Fruit fly (Drosophila melanogaster) whole organism, embryonic: ENCODE measurements around the gene PhKgamma.

Experiments
- Adf1 ChIP-seq: fragments of 200-800 bp; sonication (Bioruptor generic); IDR thresholded peaks from 2 replicates; pipeline ENCODE4 v1.3.6; 2022; ENCODE audit warnings: missing biosample characterization, missing genetic modification characterization
- CG10462 ChIP-seq: fragments of 200-800 bp; sonication (Bioruptor generic); optimal IDR thresholded peaks from 2 replicates; lab custom pipeline; 2016; ENCODE audit warnings: missing biosample characterization, missing genetic modification characterization
- CG10979 ChIP-seq: fragments of 200-800 bp; sonication (Bioruptor generic); optimal IDR thresholded peaks from 2 replicates; lab custom pipeline; 2018; ENCODE audit warnings: missing biosample characterization, mild to moderate bottlenecking, missing genetic modification characterization, moderate library complexity
- CG14441 ChIP-seq: fragments of 200-800 bp; sonication (Bioruptor generic); IDR thresholded peaks from 2 replicates; pipeline ENCODE4 v1.3.6; 2022; ENCODE audit warnings: missing biosample characterization, missing genetic modification characterization
- CG14965 ChIP-seq: fragments of 200-800 bp; sonication (Bioruptor generic); optimal IDR thresholded peaks from 2 replicates; lab custom pipeline; 2016; ENCODE audit warnings: missing biosample characterization, missing genetic modification characterization, borderline replicate concordance
- CG15011 ChIP-seq: fragments of 200-800 bp; sonication (Bioruptor generic); optimal IDR thresholded peaks from 3 replicates; lab custom pipeline; 2018; ENCODE audit warnings: missing biosample characterization, mild to moderate bottlenecking, missing genetic modification characterization
- CG15073 ChIP-seq: fragments of 200-800 bp; sonication (Bioruptor generic); optimal IDR thresholded peaks from 2 replicates; lab custom pipeline; 2016; ENCODE audit warnings: missing biosample characterization, missing genetic modification characterization
- CG16779 ChIP-seq: fragments of 200-800 bp; sonication (Bioruptor generic); IDR thresholded peaks from 2 replicates; pipeline ENCODE4 v1.3.6; 2022; ENCODE audit warnings: missing biosample characterization, missing genetic modification characterization
- CG16863 ChIP-seq: fragments of 200-800 bp; sonication (Bioruptor generic); optimal IDR thresholded peaks from 3 replicates; lab custom pipeline; 2016; ENCODE audit warnings: missing biosample characterization, missing genetic modification characterization
- CG17186 ChIP-seq: fragments of 200-800 bp; sonication (Bioruptor generic); optimal IDR thresholded peaks from 3 replicates; lab custom pipeline; 2017; ENCODE audit warnings: missing biosample characterization, missing genetic modification reagents, missing genetic modification characterization
- CG17802 ChIP-seq: fragments of 200-800 bp; sonication (Bioruptor generic); optimal IDR thresholded peaks from 2 replicates; lab custom pipeline; 2018; ENCODE audit warnings: missing biosample characterization, mild to moderate bottlenecking, missing genetic modification characterization, moderate library complexity
- CG1832 ChIP-seq: fragments of 200-800 bp; sonication (Bioruptor generic); optimal IDR thresholded peaks from 2 replicates; lab custom pipeline; 2017; ENCODE audit warnings: missing biosample characterization, mild to moderate bottlenecking, missing genetic modification characterization, inconsistent platforms
- CG2120 ChIP-seq: fragments of 200-800 bp; sonication (Bioruptor generic); optimal IDR thresholded peaks from 3 replicates; lab custom pipeline; 2016; ENCODE audit warnings: missing biosample characterization, missing genetic modification characterization
- CG2889 ChIP-seq: fragments of 200-800 bp; sonication (Bioruptor generic); IDR thresholded peaks from 3 replicates; pipeline ENCODE4 v1.3.6; 2022; ENCODE audit warnings: missing biosample characterization, missing genetic modification characterization
- CG43689 ChIP-seq: fragments of 200-800 bp; sonication (Bioruptor generic); IDR thresholded peaks from 2 replicates; pipeline ENCODE4 v1.3.6; 2022; ENCODE audit warnings: missing biosample characterization, missing genetic modification characterization
- CG5180 ChIP-seq: fragments of 200-800 bp; sonication (Bioruptor generic); optimal IDR thresholded peaks from 3 replicates; lab custom pipeline; 2017; ENCODE audit warnings: missing biosample characterization, missing genetic modification characterization, mild to moderate bottlenecking, moderate library complexity, missing genetic modification reagents
- CG5953 ChIP-seq: fragments of 200-800 bp; sonication (Bioruptor generic); IDR thresholded peaks from 2 replicates; pipeline ENCODE4 v1.3.6; 2022; ENCODE audit warnings: missing biosample characterization, missing genetic modification characterization
- CG6654 ChIP-seq: fragments of 200-800 bp; sonication (Bioruptor generic); optimal IDR thresholded peaks from 2 replicates; lab custom pipeline; 2017; ENCODE audit warnings: missing biosample characterization, mild to moderate bottlenecking, missing genetic modification characterization
- CG6683 ChIP-seq: fragments of 200-800 bp; sonication (Bioruptor generic); optimal IDR thresholded peaks from 2 replicates; lab custom pipeline; 2017; ENCODE audit warnings: missing biosample characterization, mild to moderate bottlenecking, missing genetic modification characterization, missing genetic modification reagents
- CG7357 ChIP-seq: fragments of 200-800 bp; sonication (Bioruptor generic); IDR thresholded peaks from 3 replicates; pipeline ENCODE4 v1.3.6; 2022; ENCODE audit warnings: missing biosample characterization, missing genetic modification characterization
- CG8944 ChIP-seq: fragments of 200-800 bp; sonication (Bioruptor generic); optimal IDR thresholded peaks from 3 replicates; lab custom pipeline; 2016; ENCODE audit warnings: missing biosample characterization, missing genetic modification characterization
- D19A ChIP-seq: fragments of 200-800 bp; optimal IDR thresholded peaks from 3 replicates; lab custom pipeline; 2019; ENCODE audit warnings: missing biosample characterization, mild to moderate bottlenecking, missing genetic modification characterization, moderate library complexity
- D19B ChIP-seq: fragments of 200-800 bp; sonication (Bioruptor generic); optimal IDR thresholded peaks from 2 replicates; lab custom pipeline; 2017; ENCODE audit warnings: missing biosample characterization, mild to moderate bottlenecking, missing genetic modification characterization
- E2f1 ChIP-seq: fragments of 200-800 bp; sonication (Bioruptor generic); IDR thresholded peaks from 2 replicates; pipeline ENCODE4 v1.3.6; 2022; ENCODE audit warnings: missing biosample characterization, missing genetic modification characterization
- Ets97D ChIP-seq: fragments of 200-800 bp; sonication (Bioruptor generic); optimal IDR thresholded peaks from 3 replicates; lab custom pipeline; 2016; ENCODE audit warnings: missing biosample characterization, missing genetic modification characterization
- HHEX ChIP-seq: fragments of 200-800 bp; sonication (Bioruptor generic); optimal IDR thresholded peaks from 3 replicates; lab custom pipeline; 2017; ENCODE audit warnings: missing biosample characterization, mild to moderate bottlenecking, missing genetic modification characterization, missing genetic modification reagents
- HLH4C ChIP-seq: fragments of 200-800 bp; sonication (Bioruptor generic); IDR thresholded peaks from 3 replicates; pipeline ENCODE4 v1.3.6; 2022; ENCODE audit warnings: missing biosample characterization, missing genetic modification characterization; ENCODE audit not compliant: partially characterized antibody
- HmgZ ChIP-seq: fragments of 200-800 bp; sonication (Bioruptor generic); optimal IDR thresholded peaks from 2 replicates; lab custom pipeline; 2018; ENCODE audit warnings: missing biosample characterization, mild to moderate bottlenecking, missing genetic modification characterization
- Hr51 ChIP-seq, 2 experiments: fragments of 200-800 bp; sonication (Bioruptor generic); optimal IDR thresholded peaks; 2 replicates in 1 of 2; 3 replicates in 1 of 2; lab custom pipeline; 2016 to 2018; ENCODE audit warnings: missing biosample characterization in 2 of 2, missing genetic modification characterization in 2 of 2, mild to moderate bottlenecking in 1 of 2, moderate library complexity in 1 of 2
- Myb ChIP-seq: fragments of 200-800 bp; sonication (Bioruptor generic); optimal IDR thresholded peaks from 2 replicates; lab custom pipeline; 2016; ENCODE audit warnings: missing biosample characterization, missing genetic modification characterization
- Ssrp ChIP-seq: fragments of 200-800 bp; sonication (Bioruptor generic); optimal IDR thresholded peaks from 2 replicates; lab custom pipeline; 2018; ENCODE audit warnings: missing biosample characterization, mild to moderate bottlenecking, missing genetic modification characterization, moderate library complexity
- Trl ChIP-seq, 3 experiments: fragments of >200 bp in 2 of 3; fragments of 200-800 bp in 1 of 3; sonication (Bioruptor generic) in 1 of 3; optimal IDR thresholded peaks; 2 replicates in 1 of 3; 3 replicates in 2 of 3; lab custom pipeline; 2016 to 2017; ENCODE audit warnings: missing biosample characterization in 1 of 3, missing genetic modification characterization in 1 of 3
- ab ChIP-seq: fragments of 200-800 bp; sonication (Bioruptor generic); optimal IDR thresholded peaks from 2 replicates; lab custom pipeline; 2016; ENCODE audit warnings: missing biosample characterization, missing genetic modification characterization
- ap ChIP-seq: fragments of 200-800 bp; sonication (Bioruptor generic); IDR thresholded peaks from 2 replicates; pipeline ENCODE4 v1.3.6; 2022; ENCODE audit warnings: missing biosample characterization, missing genetic modification characterization
- crp ChIP-seq, 2 experiments: fragments of 200-800 bp; sonication (Bioruptor generic); optimal IDR thresholded peaks; 2 replicates in 1 of 2; 3 replicates in 1 of 2; lab custom pipeline; 2017; ENCODE audit warnings: missing biosample characterization in 2 of 2, missing genetic modification characterization in 2 of 2, mild to moderate bottlenecking in 1 of 2, moderate library complexity in 1 of 2
- cwo ChIP-seq: fragments of 200-800 bp; sonication (Bioruptor generic); optimal IDR thresholded peaks from 3 replicates; lab custom pipeline; 2017; ENCODE audit warnings: missing biosample characterization, missing genetic modification characterization, mild to moderate bottlenecking, moderate library complexity, missing genetic modification reagents
- en ChIP-seq: fragments of 200-800 bp; sonication (Bioruptor generic); optimal IDR thresholded peaks from 2 replicates; lab custom pipeline; 2016; ENCODE audit warnings: missing biosample characterization, missing genetic modification characterization
- grn ChIP-seq: fragments of 200-800 bp; sonication (Bioruptor generic); optimal IDR thresholded peaks from 3 replicates; lab custom pipeline; 2017; ENCODE audit warnings: missing biosample characterization, missing genetic modification characterization
- ken ChIP-seq: fragments of 200-800 bp; sonication (Bioruptor generic); IDR thresholded peaks from 3 replicates; pipeline ENCODE4 v1.3.6; 2022; ENCODE audit warnings: missing biosample characterization, missing genetic modification characterization
- lab ChIP-seq: fragments of 200-800 bp; sonication (Bioruptor generic); optimal IDR thresholded peaks from 3 replicates; lab custom pipeline; 2017; ENCODE audit warnings: missing biosample characterization, missing genetic modification characterization, mild to moderate bottlenecking, moderate library complexity, missing genetic modification reagents
- lbe ChIP-seq: fragments of 200-800 bp; sonication (Bioruptor generic); optimal IDR thresholded peaks from 2 replicates; lab custom pipeline; 2016; ENCODE audit warnings: missing biosample characterization, mild to moderate bottlenecking, missing genetic modification characterization
- pfk ChIP-seq: fragments of 200-800 bp; sonication (Bioruptor generic); optimal IDR thresholded peaks from 2 replicates; lab custom pipeline; 2018; ENCODE audit warnings: missing biosample characterization, mild to moderate bottlenecking, missing genetic modification characterization, moderate library complexity
- sim ChIP-seq: fragments of 200-800 bp; sonication (Bioruptor generic); IDR thresholded peaks from 2 replicates; pipeline ENCODE4 v1.3.6; 2022; ENCODE audit warnings: missing biosample characterization, missing genetic modification characterization
- sna ChIP-seq: fragments of 200-800 bp; sonication (Bioruptor generic); IDR thresholded peaks from 2 replicates; pipeline ENCODE4 v1.3.6; 2022; ENCODE audit warnings: missing biosample characterization, missing genetic modification characterization; ENCODE audit not compliant: partially characterized antibody
- so ChIP-seq: fragments of 200-800 bp; sonication (Bioruptor generic); IDR thresholded peaks from 3 replicates; pipeline ENCODE4 v1.3.6; 2022; ENCODE audit warnings: missing biosample characterization, missing genetic modification characterization
- tgo ChIP-seq: fragments of 200-800 bp; sonication (Bioruptor generic); IDR thresholded peaks from 3 replicates; pipeline ENCODE4 v1.3.6; 2022; ENCODE audit warnings: missing biosample characterization, missing genetic modification characterization
- vnd ChIP-seq: fragments of 200-800 bp; sonication (Bioruptor generic); IDR thresholded peaks from 3 replicates; pipeline ENCODE4 v1.3.6; 2022; ENCODE audit warnings: missing biosample characterization, missing genetic modification characterization; ENCODE audit not compliant: partially characterized antibody

PhKgamma gene

dm6 chrX:11715937-11716730 lies 21.2 kb downstream of the PhKgamma start:
- peak; percentile 67 for TF ChIP-seq en (GFP tag; lab: Kevin White, UChicago)
- TF ChIP-seq CG17802: peak; percentile 64
- TF ChIP-seq CG8944 (GFP tag; lab: Kevin White, UChicago): peak; percentile 79
- TF ChIP-seq CG15011 (GFP tag; lab: Kevin White, UChicago): peak; percentile 77
- peak; percentile 38 for TF ChIP-seq ab (GFP tag; lab: Kevin White, UChicago)
- peak; percentile 72 for TF ChIP-seq CG5180
- TF ChIP-seq Myb: peak; percentile 75
- peak; percentile 71 for TF ChIP-seq grn (GFP tag; lab: Kevin White, UChicago)
- no peak for TF ChIP-seq Ets97D (GFP tag; lab: Kevin White, UChicago)
- TF ChIP-seq sim (GFP tag; lab: Robert Waterston, UW): 0 out of 2 replicates have a peak, but pooled peaks have one; percentile 49
- TF ChIP-seq sna (GFP tag; lab: Robert Waterston, UW): peak; percentile 68; the same call in 1 of the 2 replicates
- TF ChIP-seq CG43689 (GFP tag; lab: Robert Waterston, UW): no peak
- TF ChIP-seq CG7357 (GFP tag; lab: Robert Waterston, UW): peak; percentile 80
- no peak for TF ChIP-seq crp (GFP tag; optimal IDR thresholded peaks at IDR 0.05; lab: Kevin White, UChicago)
- peak; percentile 75 for TF ChIP-seq cwo
- TF ChIP-seq CG10979 (tag; lab: Kevin White, UChicago): peak; percentile 90
- peak; percentile 76 for TF ChIP-seq tgo (GFP tag; lab: Robert Waterston, UW)
- peak in 1 of 2 experiments; percentile 7 for TF ChIP-seq Trl (optimal IDR thresholded peaks at IDR 0.05; lab: Kevin White, UChicago)
- TF ChIP-seq Trl (GFP tag; optimal IDR thresholded peaks at IDR 0.05; lab: Kevin White, UChicago): peak; percentile 66
- peak; percentile 92 for TF ChIP-seq CG2120 (GFP tag; lab: Kevin White, UChicago)
- TF ChIP-seq CG14965: peak; percentile 4
- TF ChIP-seq ken: peak; percentile 74
- TF ChIP-seq lbe (GFP tag; lab: Kevin White, UChicago): peak; percentile 82
- peak; percentile 100 for TF ChIP-seq D19A (tag; lab: Kevin White, UChicago)
- TF ChIP-seq Hr51 (GFP tag; optimal IDR thresholded peaks at IDR 0.05; lab: Kevin White, UChicago): peak; percentile 77 to 88
- peak; percentile 91 for TF ChIP-seq lab
- peak; percentile 79 for TF ChIP-seq D19B (GFP tag; lab: Kevin White, UChicago)
- peak; percentile 50 for TF ChIP-seq pfk (GFP tag; lab: Kevin White, UChicago)
- peak; percentile 67 for TF ChIP-seq ap
- TF ChIP-seq HHEX (GFP tag; lab: Kevin White, UChicago): peak; percentile 86
- peak; percentile 63 for TF ChIP-seq E2f1 (GFP tag; lab: Robert Waterston, UW)
- TF ChIP-seq HLH4C (GFP tag; lab: Robert Waterston, UW): no peak; the same call in 2 of the 3 replicates
- peak; percentile 88 for TF ChIP-seq Ssrp (tag; lab: Kevin White, UChicago)
- TF ChIP-seq so (GFP tag; lab: Robert Waterston, UW): peak; percentile 90
- TF ChIP-seq CG2889 (GFP tag; lab: Robert Waterston, UW): peak; percentile 82; the same call in 2 of the 3 replicates
- peak; percentile 85 for TF ChIP-seq CG16863 (GFP tag; lab: Kevin White, UChicago)
- peak; percentile 55; the same call in 1 of the 2 replicates for TF ChIP-seq CG5953
- peak; percentile 87 for TF ChIP-seq HmgZ
- peak; percentile 76 for TF ChIP-seq CG6683 (GFP tag; lab: Kevin White, UChicago)
- peak; percentile 23 for TF ChIP-seq CG15073 (GFP tag; lab: Kevin White, UChicago)
- peak; percentile 68 for TF ChIP-seq CG10462 (GFP tag; lab: Kevin White, UChicago)
- peak; percentile 71 for TF ChIP-seq CG14441 (GFP tag; lab: Robert Waterston, UW)
- peak; percentile 27 for TF ChIP-seq CG17186 (GFP tag; lab: Kevin White, UChicago)
- TF ChIP-seq CG1832 (GFP tag; lab: Kevin White, UChicago): no peak
- TF ChIP-seq Adf1: peak; percentile 71
- TF ChIP-seq CG6654 (GFP tag; lab: Kevin White, UChicago): peak; percentile 59
- peak; percentile 58 for TF ChIP-seq vnd (GFP tag; lab: Robert Waterston, UW)
- TF ChIP-seq CG16779 (GFP tag; lab: Robert Waterston, UW): 0 out of 2 replicates have a peak, but pooled peaks have one; percentile 3
